Fruit fly (Drosophila melanogaster) whole organism, prepupa: Measurements from ENCODE around the gene CG4733.

Experiments
- CG15336 ChIP-seq: fragments of 200-800 bp; sonication (Bioruptor generic); IDR thresholded peaks from 2 replicates; pipeline ENCODE4 v1.3.6; 2022; ENCODE audit warnings: missing biosample characterization, missing genetic modification characterization
- CG6808 ChIP-seq: fragments of 200-800 bp; sonication (Bioruptor generic); optimal IDR thresholded peaks from 3 replicates; lab custom pipeline; 2017; ENCODE audit warnings: missing biosample characterization, missing genetic modification characterization, mild to moderate bottlenecking, moderate library complexity, missing genetic modification reagents

- no peak for TF ChIP-seq CG15336
- TF ChIP-seq CG6808 (GFP tag; lab: Kevin White, UChicago) = no peak
These were observed 31.0 kb upstream of the CG4733 start for dm6 chr3R:19859370-19860033.
